Fruit fly (Drosophila melanogaster): ENCODE measurements around the gene Aduk.

Gene Aduk

dm6 chr3R:9328812-9329211 lies 5.7 kb downstream of the Aduk start (continued):
- TF ChIP-seq Hr78 (GFP tag; optimal IDR thresholded peaks at IDR 0.05) (no peak), sens-2 (GFP tag; IDR thresholded peaks at IDR 0.05) (no peak), HmgZ (tag; optimal IDR thresholded peaks at IDR 0.05) (peak; percentile 43), gsb-n (tag; optimal IDR thresholded peaks at IDR 0.05) (peak; percentile 67), shn (GFP tag; optimal IDR thresholded peaks at IDR 0.05) (no peak), Chrac-16 (GFP tag; optimal IDR thresholded peaks at IDR 0.05) (no peak), CG10147 (GFP tag; optimal IDR thresholded peaks at IDR 0.05) (no peak), dan (GFP tag; IDR thresholded peaks at IDR 0.05) (no peak), unc-4 (GFP tag; IDR thresholded peaks at IDR 0.05; ENCODE audit: partially characterized antibody) (no peak), CG5180 (GFP tag; optimal IDR thresholded peaks at IDR 0.05) (no peak), CG9932 (GFP tag; IDR thresholded peaks at IDR 0.05) (peak; percentile 40; the same call in 1 of the 2 replicates), CG4282 (GFP tag; optimal IDR thresholded peaks at IDR 0.05) (no peak), CG3995 (GFP tag; optimal IDR thresholded peaks at IDR 0.05) (no peak), CG17186 (GFP tag; optimal IDR thresholded peaks at IDR 0.05) (no peak), en (GFP tag; optimal IDR thresholded peaks at IDR 0.05) (no peak), PHDP (tag; optimal IDR thresholded peaks at IDR 0.05) (no peak), CG13424 (tag; optimal IDR thresholded peaks at IDR 0.05) (no peak), toy (GFP tag; IDR thresholded peaks at IDR 0.05) (no peak), CG43689 (GFP tag; IDR thresholded peaks at IDR 0.05) (no peak), CG3281 (GFP tag; optimal IDR thresholded peaks at IDR 0.05) (no peak), CG7357 (GFP tag; IDR thresholded peaks at IDR 0.05) (no peak), HLH4C (GFP tag; IDR thresholded peaks at IDR 0.05; ENCODE audit: partially characterized antibody) (no peak), CG18476 (GFP tag; optimal IDR thresholded peaks at IDR 0.05) (no peak), CG12104 (GFP tag; optimal IDR thresholded peaks at IDR 0.05) (no peak), tap (tag; optimal IDR thresholded peaks at IDR 0.05) (no peak), Max (GFP tag; optimal IDR thresholded peaks at IDR 0.05) (no peak), Opbp (GFP tag; IDR thresholded peaks at IDR 0.05; ENCODE audit: partially characterized antibody) (peak; percentile 65; the same call in 2 of the 3 replicates), caup (GFP tag; optimal IDR thresholded peaks at IDR 0.05; ENCODE audit: severe bottlenecking) (no peak), CG33557 (GFP tag; optimal IDR thresholded peaks at IDR 0.05) (no peak), Neu2 (GFP tag; optimal IDR thresholded peaks at IDR 0.05; ENCODE audit: borderline replicate concordance) (no peak), sc (optimal IDR thresholded peaks at IDR 0.05) (no peak), sc (GFP tag; optimal IDR thresholded peaks at IDR 0.05) (no peak), Doc3 (GFP tag; IDR thresholded peaks at IDR 0.05; ENCODE audit: partially characterized antibody) (no peak), gcm (GFP tag; optimal IDR thresholded peaks at IDR 0.05) (no peak), Eip74EF (GFP tag; optimal IDR thresholded peaks at IDR 0.05) (peak in 1 of 2 experiments; percentile 90), CG2116 (GFP tag; optimal IDR thresholded peaks at IDR 0.05) (peak; percentile 14), Atf3 (GFP tag; optimal IDR thresholded peaks at IDR 0.05) (no peak), Dfd (GFP tag; optimal IDR thresholded peaks at IDR 0.05) (peak in 1 of 2 experiments; percentile 72), YL-1 (GFP tag; optimal IDR thresholded peaks at IDR 0.05) (no peak), B-H2 (GFP tag; optimal IDR thresholded peaks at IDR 0.05) (no peak), CG2889 (GFP tag; IDR thresholded peaks at IDR 0.05) (no peak), corto (GFP tag; optimal IDR thresholded peaks at IDR 0.05) (no peak), Fer2 (tag; optimal IDR thresholded peaks at IDR 0.05) (no peak), CG12942 (GFP tag; optimal IDR thresholded peaks at IDR 0.05) (no peak), ken (GFP tag; IDR thresholded peaks at IDR 0.05) (no peak), fd3F (GFP tag; optimal IDR thresholded peaks at IDR 0.05) (no peak), CG18011 (GFP tag; optimal IDR thresholded peaks at IDR 0.05) (no peak), Dip3 (GFP tag; optimal IDR thresholded peaks at IDR 0.05) (no peak), CG6683 (GFP tag; optimal IDR thresholded peaks at IDR 0.05) (no peak), jigr1 (GFP tag; IDR thresholded peaks at IDR 0.05) (no peak)

All from whole organism, embryonic.